Worm (Caenorhabditis elegans) whole organism, mixed stage, embryonic: ENCODE results near the gene erfa-3.

ENCODE experiments used
- M03D4.4 ChIP-seq: sonication (generic microtip); optimal IDR thresholded peaks from 2 replicates; lab custom pipeline; 2017; ENCODE audit warnings: mild to moderate bottlenecking, missing genetic modification characterization, missing compliant biosample characterization
- bed-3 ChIP-seq: fragments of 200-800 bp; sonication (Bioruptor generic); optimal IDR thresholded peaks from 3 replicates; lab custom pipeline; 2018; ENCODE audit warnings: mild to moderate bottlenecking, missing genetic modification characterization, moderate library complexity, missing compliant biosample characterization
- blmp-1 ChIP-seq: fragments of 150-350 bp; optimal IDR thresholded peaks from 2 replicates; lab custom pipeline; 2014; ENCODE audit warnings: missing biosample characterization, missing genetic modification characterization
- ceh-39 ChIP-seq: fragments of 150-350 bp; optimal IDR thresholded peaks from 2 replicates; lab custom pipeline; 2014; ENCODE audit warnings: missing biosample characterization, missing genetic modification characterization
- ceh-43 ChIP-seq: fragments of 200-800 bp; sonication (Bioruptor generic); optimal IDR thresholded peaks from 2 replicates; lab custom pipeline; 2018; ENCODE audit warnings: mild to moderate bottlenecking, missing genetic modification characterization, moderate library complexity, missing compliant biosample characterization
- ceh-83 ChIP-seq: fragments of 200-800 bp; sonication (Bioruptor generic); optimal IDR thresholded peaks from 2 replicates; lab custom pipeline; 2018; ENCODE audit warnings: mild to moderate bottlenecking, missing genetic modification characterization, missing compliant biosample characterization
- cnd-1 ChIP-seq: fragments of 200-800 bp; sonication (Bioruptor generic); optimal IDR thresholded peaks from 2 replicates; lab custom pipeline; 2018; ENCODE audit warnings: mild to moderate bottlenecking, missing genetic modification characterization, missing compliant biosample characterization
- drap-1 ChIP-seq: fragments of 200-800 bp; sonication (Bioruptor generic); optimal IDR thresholded peaks from 3 replicates; lab custom pipeline; 2018; ENCODE audit warnings: mild to moderate bottlenecking, missing genetic modification characterization, missing compliant biosample characterization
- elt-1 ChIP-seq: sonication (generic microtip); optimal IDR thresholded peaks from 2 replicates; lab custom pipeline; 2017; ENCODE audit warnings: missing genetic modification characterization, mild to moderate bottlenecking, missing compliant biosample characterization, antibody characterized with exemption, moderate library complexity, borderline replicate concordance; ENCODE audit not compliant: insufficient read depth
- elt-3 ChIP-seq: fragments of 150-350 bp; optimal IDR thresholded peaks from 2 replicates; lab custom pipeline; 2014; ENCODE audit warnings: missing biosample characterization, missing genetic modification characterization
- flh-1 ChIP-seq: fragments of 200-800 bp; sonication (Bioruptor generic); optimal IDR thresholded peaks from 2 replicates; lab custom pipeline; 2018; ENCODE audit warnings: mild to moderate bottlenecking, missing genetic modification characterization, moderate library complexity, missing compliant biosample characterization
- ham-2 ChIP-seq: fragments of 200-800 bp; sonication (Bioruptor generic); optimal IDR thresholded peaks from 2 replicates; lab custom pipeline; 2018; ENCODE audit warnings: mild to moderate bottlenecking, missing genetic modification characterization, missing compliant biosample characterization
- hlh-1 ChIP-seq: fragments of 150-350 bp; optimal IDR thresholded peaks from 2 replicates; lab custom pipeline; 2014; ENCODE audit warnings: missing biosample characterization, missing genetic modification reagents, missing genetic modification characterization
- lin-13 ChIP-seq: fragments of 150-350 bp; optimal IDR thresholded peaks from 2 replicates; lab custom pipeline; 2014; ENCODE audit warnings: missing biosample characterization, missing genetic modification characterization
- lin-32 ChIP-seq: fragments of 200-800 bp; sonication (Bioruptor generic); optimal IDR thresholded peaks from 2 replicates; lab custom pipeline; 2018; ENCODE audit warnings: mild to moderate bottlenecking, missing genetic modification characterization, missing compliant biosample characterization
- lsy-2 ChIP-seq: fragments of 150-350 bp; optimal IDR thresholded peaks from 2 replicates; lab custom pipeline; 2014; ENCODE audit warnings: missing biosample characterization, missing genetic modification characterization
- mab-5 ChIP-seq: fragments of 150-350 bp; optimal IDR thresholded peaks from 2 replicates; lab custom pipeline; 2014; ENCODE audit warnings: missing biosample characterization, missing genetic modification characterization
- nhr-12 ChIP-seq: fragments of 150-350 bp; optimal IDR thresholded peaks from 2 replicates; lab custom pipeline; 2014; ENCODE audit warnings: missing biosample characterization, missing genetic modification characterization
- nhr-2 ChIP-seq: fragments of 150-350 bp; optimal IDR thresholded peaks from 2 replicates; lab custom pipeline; 2014; ENCODE audit warnings: missing biosample characterization, missing genetic modification characterization
- nhr-237 ChIP-seq: fragments of 150-350 bp; optimal IDR thresholded peaks from 2 replicates; lab custom pipeline; 2014; ENCODE audit warnings: missing biosample characterization, missing genetic modification characterization
- nhr-28 ChIP-seq: fragments of 150-350 bp; optimal IDR thresholded peaks from 2 replicates; lab custom pipeline; 2014; ENCODE audit warnings: missing biosample characterization, missing genetic modification characterization
- pha-4 ChIP-seq: fragments of 150-350 bp; optimal IDR thresholded peaks from 2 replicates; lab custom pipeline; 2018; ENCODE audit warnings: missing biosample characterization, missing genetic modification reagents, missing genetic modification characterization
- sem-2 ChIP-seq: fragments of 200-800 bp; sonication (Bioruptor generic); optimal IDR thresholded peaks from 2 replicates; lab custom pipeline; 2018; ENCODE audit warnings: mild to moderate bottlenecking, missing genetic modification characterization, missing compliant biosample characterization
- snpc-4 ChIP-seq: fragments of 150-350 bp; optimal IDR thresholded peaks from 2 replicates; lab custom pipeline; 2014; ENCODE audit warnings: missing biosample characterization, missing genetic modification characterization
- sptf-1 ChIP-seq: sonication (generic microtip); optimal IDR thresholded peaks from 2 replicates; lab custom pipeline; 2017; ENCODE audit warnings: mild to moderate bottlenecking, missing genetic modification characterization, moderate library complexity, missing compliant biosample characterization
- tbx-8 ChIP-seq: fragments of 200-800 bp; sonication (Bioruptor generic); optimal IDR thresholded peaks from 2 replicates; lab custom pipeline; 2018; ENCODE audit warnings: mild to moderate bottlenecking, missing genetic modification characterization, moderate library complexity, missing compliant biosample characterization
- unc-120 ChIP-seq: sonication (generic microtip); optimal IDR thresholded peaks from 2 replicates; lab custom pipeline; 2017; ENCODE audit warnings: missing genetic modification characterization, missing compliant biosample characterization; ENCODE audit not compliant: poor library complexity, severe bottlenecking
- unc-39 ChIP-seq: fragments of 150-350 bp; optimal IDR thresholded peaks from 2 replicates; lab custom pipeline; 2014; ENCODE audit warnings: missing biosample characterization, missing genetic modification characterization
- unc-62 ChIP-seq: fragments of 150-350 bp; optimal IDR thresholded peaks from 2 replicates; lab custom pipeline; 2014; ENCODE audit warnings: missing biosample characterization, missing genetic modification reagents, missing genetic modification characterization
- zip-8 ChIP-seq: fragments of 150-350 bp; optimal IDR thresholded peaks from 2 replicates; lab custom pipeline; 2014; ENCODE audit warnings: missing biosample characterization, missing genetic modification characterization
- ztf-11 ChIP-seq: fragments of 150-350 bp; optimal IDR thresholded peaks from 2 replicates; lab custom pipeline; 2014; ENCODE audit warnings: missing biosample characterization, missing genetic modification characterization

Gene erfa-3

ce11 chrV:11075209-11076027 lies 37.5 kb downstream of the erfa-3 start:
- TF ChIP-seq drap-1 (peak; percentile 3), tbx-8 (no peak), unc-120 (peak; percentile 8), nhr-2 (tag; lab: Kevin White, UChicago) (no peak)
- TF ChIP-seq, all 35 proteins: peak for 2

ce11 chrV:11074448-11074847 lies 38.4 kb downstream of the erfa-3 start, which contains the start of gene act-3:
TSS of gene act-3 (minus strand) at chrV:11074498.
- peak; percentile 6 for TF ChIP-seq unc-62 (GFP tag; lab: Kevin White, UChicago)
- no peak for TF ChIP-seq nhr-2 (tag; lab: Kevin White, UChicago)
- peak; percentile 93 for TF ChIP-seq unc-120
- TF ChIP-seq pha-4 (tag; lab: Kevin White, UChicago), result peak; percentile 3
- peak; percentile 84 for TF ChIP-seq hlh-1 (tag; lab: Kevin White, UChicago)
- TF ChIP-seq nhr-12 (tag; lab: Kevin White, UChicago), result no peak

- TF ChIP-seq unc-120, result peak; percentile 36
- no peak for TF ChIP-seq elt-3 (tag; lab: Kevin White, UChicago)
Measured at ce11 chrV:11073354-11073753, 39.5 kb downstream of the erfa-3 start.

- TF ChIP-seq snpc-4 (tag; lab: Kevin White, UChicago) (no peak), nhr-237 (no peak), elt-1 (tag; lab: Kevin White, UChicago) (no peak), ceh-39 (no peak), lsy-2 (tag; lab: Kevin White, UChicago) (no peak), flh-1 (no peak), tbx-8 (no peak), bed-3 (no peak), nhr-2 (tag; lab: Kevin White, UChicago) (no peak)
Measured at ce11 chrV:11071453-11071852, 41.4 kb downstream of the erfa-3 start.

ce11 chrV:11070388-11070787 lies 42.5 kb downstream of the erfa-3 start:
- TF ChIP-seq lin-32 (GFP tag; lab: Kevin White, UChicago) (no peak), zip-8 (no peak)
- TF ChIP-seq, all 35 proteins: peak for 0

ce11 chrV:11069277-11069676 lies 43.6 kb downstream of the erfa-3 start, which contains the start of gene T04C12.8:
TSS of gene T04C12.8 (minus strand) at chrV:11069358.
- TF ChIP-seq lin-13 (tag; lab: Kevin White, UChicago), result no peak
- no peak for TF ChIP-seq sptf-1
- no peak for TF ChIP-seq sem-2 (GFP tag; lab: Kevin White, UChicago)
- TF ChIP-seq unc-39, result no peak
- no peak for TF ChIP-seq lsy-2 (tag; lab: Kevin White, UChicago)
- no peak for TF ChIP-seq elt-3 (tag; lab: Kevin White, UChicago)
- no peak for TF ChIP-seq nhr-28
- no peak for TF ChIP-seq ceh-43 (GFP tag; lab: Kevin White, UChicago)
- TF ChIP-seq drap-1, result no peak
- TF ChIP-seq unc-120, result no peak
- no peak for TF ChIP-seq ceh-83 (GFP tag; lab: Kevin White, UChicago)

ce11 chrV:11065513-11065912 lies 47.4 kb downstream of the erfa-3 start, which contains the start of gene nlp-80:
TSS of gene nlp-80 (minus strand) at chrV:11065613.
- TF ChIP-seq ham-2 (GFP tag; lab: Kevin White, UChicago) (no peak), unc-39 (no peak), hlh-1 (tag; lab: Kevin White, UChicago) (no peak), mab-5 (tag; lab: Kevin White, UChicago) (no peak), pha-4 (tag; lab: Kevin White, UChicago) (no peak), ceh-43 (GFP tag; lab: Kevin White, UChicago) (no peak), unc-62 (GFP tag; lab: Kevin White, UChicago) (no peak), ztf-11 (tag; lab: Kevin White, UChicago) (no peak), lin-32 (GFP tag; lab: Kevin White, UChicago) (no peak), cnd-1 (tag; lab: Kevin White, UChicago) (no peak), M03D4.4 (no peak), sptf-1 (no peak), blmp-1 (tag; lab: Kevin White, UChicago) (no peak), nhr-2 (tag; lab: Kevin White, UChicago) (no peak), nhr-237 (no peak)
